Fruit fly (Drosophila melanogaster) ovary, adult (tissue): ENCODE data around the gene CG17154.
A peak's percentile ranks its signal among the peaks of the same experiment; 100 is the strongest.

Source experiments
- CG17801 ChIP-seq: fragments of 200-800 bp; optimal IDR thresholded peaks from 2 replicates; lab custom pipeline; 2019; ENCODE audit warnings: missing biosample characterization, mild to moderate bottlenecking, missing genetic modification characterization, moderate library complexity; ENCODE audit not compliant: partially characterized antibody

Gene CG17154

dm6 chr3L:12088326-12088725 is at the start of gene CG17154:
Gene CG17154 (plus strand): TSS chr3L:12088626.
- TF ChIP-seq CG17801 = no peak

dm6 chr3L:12039084-12039483 is 49.3 kb upstream of the CG17154 start:
- no peak for TF ChIP-seq CG17801

- no peak for TF ChIP-seq CG17801
Observed at dm6 chr3L:12040313-12040924, 48.0 kb upstream of the CG17154 start.

- no peak for TF ChIP-seq CG17801
Observed at dm6 chr3L:12042087-12042486, 46.3 kb upstream of the CG17154 start, which contains the start of gene CG6793. Gene CG6793 (plus strand): TSS chr3L:12042387.

dm6 chr3L:12044279-12044678 is 44.1 kb upstream of the CG17154 start, which contains the start of gene CG43638:
Gene CG43638 (plus strand): TSS chr3L:12044579.
- no peak for TF ChIP-seq CG17801

- TF ChIP-seq CG17801 = no peak
Observed at dm6 chr3L:12045443-12045842, 43.0 kb upstream of the CG17154 start.

- no peak for TF ChIP-seq CG17801
Observed at dm6 chr3L:12049597-12050311, 38.7 kb upstream of the CG17154 start.

dm6 chr3L:12050629-12051028 is 37.8 kb upstream of the CG17154 start:
- no peak for TF ChIP-seq CG17801

- TF ChIP-seq CG17801 = no peak
Observed at dm6 chr3L:12053695-12054094, 34.7 kb upstream of the CG17154 start.

- TF ChIP-seq CG17801 = peak; percentile 17
Observed at dm6 chr3L:12056286-12057178, 31.9 kb upstream of the CG17154 start.

dm6 chr3L:12057585-12057984 is 30.8 kb upstream of the CG17154 start:
- TF ChIP-seq CG17801 = no peak

dm6 chr3L:12058293-12058842 is 30.1 kb upstream of the CG17154 start:
- TF ChIP-seq CG17801 = no peak

- TF ChIP-seq CG17801 = no peak
Observed at dm6 chr3L:12060101-12060500, 28.3 kb upstream of the CG17154 start.

- no peak for TF ChIP-seq CG17801
Observed at dm6 chr3L:12062219-12062618, 26.2 kb upstream of the CG17154 start.

dm6 chr3L:12062788-12063218 is 25.6 kb upstream of the CG17154 start:
- no peak for TF ChIP-seq CG17801

dm6 chr3L:12063442-12064080 is 24.9 kb upstream of the CG17154 start:
- no peak for TF ChIP-seq CG17801
